Fruit fly (Drosophila melanogaster) ovary, adult (tissue): Measurements from ENCODE around the gene CG12723.
A peak's percentile ranks its signal among the peaks of the same experiment; 100 is the strongest.

ENCODE experiments used
- CG17801 ChIP-seq: fragments of 200-800 bp; optimal IDR thresholded peaks from 2 replicates; lab custom pipeline; 2019; ENCODE audit warnings: missing biosample characterization, mild to moderate bottlenecking, missing genetic modification characterization, moderate library complexity; ENCODE audit not compliant: partially characterized antibody

Gene CG12723

DNA sequence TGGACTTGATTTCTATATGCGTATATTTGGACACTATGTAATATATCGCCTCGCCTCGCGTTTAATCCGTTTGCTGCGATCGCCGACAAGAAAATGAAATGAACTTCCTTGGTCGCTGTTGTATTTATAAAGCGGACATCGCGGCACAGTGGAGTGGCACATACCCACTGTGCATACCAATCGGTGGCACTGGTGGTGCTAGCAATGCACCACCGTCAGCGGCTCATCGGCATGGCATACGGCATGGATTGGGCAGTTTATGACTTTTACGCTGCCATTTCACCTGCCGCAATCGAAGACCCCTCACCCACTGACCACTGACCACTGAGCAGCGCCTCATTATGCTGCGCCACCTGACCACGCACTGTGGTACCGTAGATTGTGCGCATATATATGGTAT is at the start of gene CG12723:
Gene CG12723, minus strand, starts transcription at position 101 of the 400 bp plus-strand sequence.
- TF ChIP-seq CG17801 (GFP tag; lab: Kevin White, UChicago): no peak

DNA sequence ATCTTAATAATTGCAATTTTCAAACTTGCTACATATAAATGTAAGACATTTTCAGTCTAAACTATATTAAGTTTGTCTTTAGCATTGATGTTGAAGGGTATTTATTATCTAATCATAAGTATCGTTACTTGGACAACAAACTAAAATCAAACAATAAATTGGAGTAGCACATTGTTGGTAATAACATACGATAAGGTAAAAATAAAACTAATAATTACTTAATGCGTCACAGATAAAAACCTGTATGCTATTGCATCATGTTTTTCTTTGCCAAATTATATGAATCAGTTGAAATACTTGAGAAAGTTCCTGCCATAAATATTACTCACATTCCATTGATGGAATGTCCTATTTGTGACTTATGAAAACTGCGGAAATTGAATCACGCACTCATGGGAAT is 49.1 kb upstream of the CG12723 start:
- TF ChIP-seq CG17801 (GFP tag; lab: Kevin White, UChicago): no peak

DNA sequence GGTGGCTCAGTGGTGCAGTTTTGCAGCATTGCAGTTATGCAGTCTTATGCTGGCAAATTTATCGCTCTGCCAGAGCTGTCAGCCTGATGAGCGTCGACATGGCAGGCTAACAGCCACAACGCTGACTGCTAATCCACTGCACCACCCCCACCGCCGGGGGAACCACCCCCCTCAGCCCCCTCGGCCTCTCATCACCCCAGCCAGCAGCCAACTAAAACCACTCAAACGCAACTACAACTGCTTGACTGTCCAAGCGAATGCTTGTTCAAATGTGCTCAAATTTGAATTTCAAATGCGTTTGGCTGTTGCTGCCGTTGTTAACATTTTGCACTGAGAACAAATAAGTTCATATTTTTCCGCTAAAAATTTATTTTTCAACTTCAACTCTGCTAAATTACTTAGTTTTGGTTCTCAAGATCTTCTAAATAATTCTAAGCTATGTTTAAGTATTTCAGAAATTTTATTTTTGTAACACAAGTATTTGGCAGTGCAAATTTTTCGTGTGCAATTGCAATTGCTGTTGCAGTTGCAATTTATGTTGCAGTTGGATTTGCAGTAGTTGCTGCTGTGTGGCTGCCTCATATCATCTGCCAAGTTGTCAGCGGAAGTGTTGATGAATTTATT is 46.7 kb upstream of the CG12723 start:
- TF ChIP-seq CG17801 (GFP tag; lab: Kevin White, UChicago): no peak

DNA sequence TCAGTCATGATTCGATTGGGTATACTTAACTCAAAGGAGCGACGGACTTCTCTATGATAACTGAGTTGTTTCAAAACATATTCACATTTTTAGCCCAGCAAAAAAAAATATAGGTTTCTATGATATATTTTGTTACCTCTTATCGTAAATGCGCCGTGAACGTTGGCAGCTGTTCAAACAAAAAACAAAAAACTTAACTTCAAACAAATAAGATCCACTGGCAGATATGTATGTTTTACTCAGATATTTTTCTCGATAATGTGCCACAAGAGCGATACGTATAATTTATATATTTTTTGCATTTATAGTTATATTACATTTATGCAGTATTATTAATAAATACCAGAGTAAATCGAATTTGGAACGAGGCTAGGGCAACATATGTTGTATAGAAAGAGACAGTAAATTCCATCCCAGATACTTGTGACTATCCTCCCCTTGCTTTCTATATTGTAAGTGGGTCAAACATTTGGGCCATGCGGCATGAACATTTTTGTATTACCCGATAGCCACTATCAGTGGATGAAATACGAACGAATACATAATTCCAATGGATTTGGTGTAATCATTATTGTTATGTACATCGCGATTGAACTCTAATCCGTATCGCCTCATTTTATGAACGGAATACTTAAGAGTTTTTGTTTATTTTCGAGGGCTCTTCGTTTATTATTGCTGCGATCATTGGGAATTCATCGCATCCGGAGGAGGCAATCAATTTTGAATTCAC is 45.0 kb upstream of the CG12723 start, which contains the start of gene CG32639:
Gene CG32639, minus strand, starts transcription at position 51 of the 730 bp plus-strand sequence.
- no peak for TF ChIP-seq CG17801 (GFP tag; lab: Kevin White, UChicago)

DNA sequence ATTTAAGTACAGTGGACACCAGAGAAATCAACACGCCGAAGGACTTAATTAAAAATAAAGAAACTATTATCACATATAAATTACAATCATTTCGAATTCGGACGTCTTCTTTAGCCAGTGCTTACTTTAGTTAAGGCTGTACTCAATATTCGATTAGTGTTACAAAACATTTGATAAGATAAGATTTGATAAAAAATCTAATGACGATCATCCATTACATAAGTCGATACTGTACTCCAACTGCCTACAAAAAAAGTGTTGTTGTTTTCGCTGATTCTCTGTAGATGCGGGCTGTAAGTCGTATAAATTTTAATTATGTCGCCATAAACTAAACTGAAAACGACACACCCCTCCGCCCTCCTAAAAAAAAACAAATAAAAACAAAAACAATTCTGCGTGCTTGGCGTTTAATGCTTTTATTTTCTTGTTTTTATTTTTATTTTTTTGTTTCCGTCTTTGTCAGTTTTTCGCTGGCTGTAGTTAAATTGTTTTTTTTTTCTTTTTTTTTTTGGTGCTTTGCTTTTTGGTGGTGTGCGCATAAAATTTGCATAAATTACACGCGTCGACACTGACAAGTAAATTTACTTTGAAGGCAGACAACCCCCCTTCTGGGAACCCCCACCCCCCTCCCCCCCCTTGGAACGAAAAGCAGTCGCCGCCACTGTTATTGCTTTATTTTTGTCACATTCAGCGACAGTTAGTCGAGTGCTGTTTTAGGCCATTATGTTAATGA is 43.2 kb upstream of the CG12723 start:
- TF ChIP-seq CG17801 (GFP tag; lab: Kevin White, UChicago): peak; percentile 82

DNA sequence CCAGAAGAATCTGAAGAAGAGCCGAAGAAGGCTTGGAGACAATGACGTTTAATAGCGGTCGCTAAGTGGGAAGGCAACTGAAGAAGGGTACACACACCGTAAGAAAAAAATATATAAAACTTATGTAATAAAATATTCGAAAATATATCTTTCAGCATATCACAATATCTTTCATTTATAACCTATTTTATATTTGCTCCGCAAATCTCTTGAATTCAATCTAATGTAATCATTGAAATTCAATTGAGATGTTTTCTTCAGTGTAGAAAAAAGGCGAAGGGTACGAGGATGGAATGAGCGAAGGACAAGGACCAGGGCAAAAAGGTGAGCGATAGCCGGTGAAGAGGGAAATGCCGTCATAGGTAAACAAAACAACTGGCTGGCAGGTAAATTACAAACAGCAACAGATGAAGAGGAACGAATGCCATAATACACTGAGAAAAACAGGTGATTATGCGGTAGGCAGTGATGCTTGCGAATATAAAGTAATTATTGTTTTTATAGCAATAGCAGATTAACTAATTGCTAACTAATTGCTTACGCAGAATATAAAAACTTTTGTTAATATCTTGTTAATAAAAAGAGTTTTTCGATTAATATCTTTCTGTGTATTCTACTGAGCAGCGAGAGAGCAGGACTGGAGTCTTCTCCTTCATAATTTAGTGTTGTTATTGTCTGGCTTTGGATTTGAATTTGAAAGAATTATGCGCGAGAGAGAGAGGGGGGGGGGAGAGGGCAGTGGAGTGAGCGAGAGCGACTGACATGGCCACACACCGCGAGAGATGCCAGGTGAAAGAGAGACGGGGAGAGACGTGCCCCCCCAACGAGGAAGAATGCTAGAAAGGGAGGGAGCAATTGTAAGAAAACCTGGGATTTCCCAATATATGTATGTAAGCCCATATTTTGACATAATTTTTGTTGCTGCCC is 42.4 kb upstream of the CG12723 start:
- peak; percentile 46 for TF ChIP-seq CG17801 (GFP tag; lab: Kevin White, UChicago)

DNA sequence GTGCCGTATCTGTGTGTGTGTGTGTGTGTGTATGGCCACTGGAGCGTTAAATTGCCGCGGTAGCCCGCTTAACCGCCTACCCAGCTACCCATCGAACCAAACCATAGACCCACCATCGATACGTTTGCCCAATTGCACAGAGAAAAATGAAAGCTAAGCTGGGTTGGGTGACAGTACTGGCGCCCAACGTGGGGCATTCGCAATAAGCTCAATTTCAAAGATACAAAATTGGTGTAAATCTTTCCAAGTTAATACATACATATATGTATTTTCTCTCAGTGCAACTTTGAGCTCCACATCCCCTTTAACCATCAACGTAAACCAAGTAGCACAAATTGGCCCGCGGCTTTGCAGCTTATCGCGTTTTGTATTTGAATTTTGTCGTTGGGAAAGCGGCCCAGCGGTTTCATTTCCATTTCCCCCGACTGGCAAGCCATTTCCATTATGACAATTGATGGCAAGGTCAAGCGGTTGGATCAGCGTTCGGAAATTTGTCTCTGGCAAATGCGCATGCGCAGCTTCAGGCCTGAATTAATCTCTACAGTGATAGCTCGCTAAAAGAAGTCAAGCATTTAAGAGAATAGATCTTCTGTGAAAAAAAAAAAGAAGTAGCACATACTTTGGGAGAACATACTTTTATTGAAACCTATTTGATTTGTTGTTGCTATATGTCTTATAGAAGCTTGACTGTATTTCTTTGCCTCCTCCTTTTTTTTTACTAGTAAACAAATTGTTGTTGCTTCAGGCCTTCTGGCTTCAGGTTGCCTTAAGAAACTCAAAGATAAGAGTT is 40.9 kb upstream of the CG12723 start:
- TF ChIP-seq CG17801 (GFP tag; lab: Kevin White, UChicago): no peak

DNA sequence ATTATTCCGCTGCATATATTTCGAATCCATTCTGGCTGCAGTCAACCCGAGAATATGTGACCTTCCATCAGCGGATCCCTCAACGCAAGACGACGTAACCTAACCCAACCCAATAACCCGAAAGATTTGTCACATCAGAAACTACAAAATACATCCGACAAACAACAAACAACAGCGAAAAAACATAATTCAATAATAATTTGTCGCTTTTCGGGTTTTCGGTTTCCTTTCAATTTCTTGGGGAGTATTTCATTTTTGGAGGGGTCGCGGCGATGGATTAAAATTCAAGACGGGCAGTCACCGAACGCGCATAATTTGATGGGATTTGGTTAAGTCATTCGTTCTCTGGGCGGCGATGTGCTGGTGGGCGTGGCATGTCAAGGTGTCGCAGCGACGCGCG is 39.3 kb upstream of the CG12723 start:
- no peak for TF ChIP-seq CG17801 (GFP tag; lab: Kevin White, UChicago)

DNA sequence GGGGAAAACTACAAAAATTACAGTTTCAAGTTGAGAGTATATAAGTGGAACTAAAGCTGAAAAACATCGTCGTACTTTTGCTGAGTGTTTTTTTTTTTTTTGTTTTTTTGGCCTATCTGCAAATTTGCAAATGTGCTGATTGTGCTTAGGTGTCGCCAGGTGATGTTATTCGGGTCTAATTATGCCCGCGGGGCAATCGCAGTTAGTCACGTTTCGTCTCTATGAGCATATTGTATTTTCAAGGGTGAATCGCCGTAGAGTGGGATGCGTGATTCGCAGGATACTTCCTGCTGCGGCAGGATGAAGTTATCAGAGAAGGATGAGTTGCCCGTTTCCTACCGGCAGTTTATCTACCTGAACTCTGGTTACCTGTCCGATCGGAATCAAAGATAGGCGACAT is 38.1 kb upstream of the CG12723 start:
- no peak for TF ChIP-seq CG17801 (GFP tag; lab: Kevin White, UChicago)

DNA sequence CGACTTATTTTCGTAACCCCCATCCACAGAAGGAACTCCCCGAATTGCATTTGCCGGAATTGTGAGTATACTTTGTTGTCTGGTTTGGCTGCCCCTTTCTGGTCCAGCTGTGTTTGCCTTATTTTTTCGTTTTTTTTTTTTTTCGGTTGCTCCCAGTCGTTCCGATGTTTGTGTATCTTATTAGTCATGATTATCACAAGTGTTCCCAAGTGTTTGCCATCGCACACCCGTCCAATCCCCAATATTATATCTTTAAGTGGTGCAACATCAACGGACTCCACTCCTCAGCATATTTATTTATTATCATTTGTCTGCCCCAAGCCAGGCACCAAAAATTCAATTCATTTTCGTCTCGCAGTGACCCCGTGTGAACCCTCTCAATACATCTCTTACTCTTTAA is 37.5 kb upstream of the CG12723 start:
- no peak for TF ChIP-seq CG17801 (GFP tag; lab: Kevin White, UChicago)

DNA sequence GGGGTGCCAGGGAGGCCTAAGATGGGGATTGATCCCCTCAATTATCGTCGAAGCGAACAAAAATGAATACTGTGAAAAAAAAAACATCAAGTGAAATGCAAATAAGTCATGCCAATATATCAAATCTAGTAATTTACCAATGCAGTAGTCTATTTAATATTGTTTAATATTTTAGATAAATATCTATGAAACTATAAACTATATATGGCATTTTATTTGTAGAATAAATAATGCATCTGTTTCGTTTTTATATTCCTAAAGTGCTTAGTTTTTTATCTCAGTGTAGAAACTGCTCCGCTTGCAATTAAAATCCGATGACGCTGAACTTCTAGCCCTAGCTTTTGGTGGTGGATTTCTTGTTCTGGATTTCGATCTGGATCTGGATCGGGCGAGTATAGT is 36.5 kb upstream of the CG12723 start:
- no peak for TF ChIP-seq CG17801 (GFP tag; lab: Kevin White, UChicago)

DNA sequence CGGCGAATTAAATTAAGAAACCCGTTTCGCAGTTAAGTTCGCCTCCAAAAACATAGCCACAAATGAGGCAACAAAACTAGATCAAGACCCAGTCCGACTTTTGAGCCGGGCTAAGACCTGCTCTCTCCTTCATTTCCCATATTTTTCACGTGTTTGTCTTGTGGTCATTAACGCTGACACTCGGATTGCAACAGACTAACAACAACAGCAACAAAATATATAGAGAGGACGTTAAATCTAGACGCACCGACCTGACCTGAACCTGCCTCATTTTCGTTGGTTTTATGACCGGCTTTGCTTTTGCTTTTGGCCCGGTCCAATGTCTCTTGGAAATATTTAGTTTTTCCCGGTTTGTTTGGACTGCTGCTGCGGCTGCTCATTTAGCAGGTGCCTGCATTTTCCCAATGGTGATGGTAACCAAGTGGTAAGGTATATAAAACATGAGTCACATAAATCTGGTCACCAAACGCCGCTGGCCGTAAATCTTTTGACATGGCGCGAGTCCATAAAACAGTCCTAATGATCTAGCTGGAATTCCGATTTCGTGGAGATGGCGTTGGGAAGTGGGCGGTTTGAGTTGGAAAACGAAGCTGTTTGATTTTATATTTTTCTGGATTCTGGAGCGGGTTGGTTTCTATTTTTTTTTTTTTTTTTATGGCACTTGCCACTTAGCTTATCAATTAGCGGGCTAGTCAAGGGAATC is 36.0 kb upstream of the CG12723 start:
- no peak for TF ChIP-seq CG17801 (GFP tag; lab: Kevin White, UChicago)

DNA sequence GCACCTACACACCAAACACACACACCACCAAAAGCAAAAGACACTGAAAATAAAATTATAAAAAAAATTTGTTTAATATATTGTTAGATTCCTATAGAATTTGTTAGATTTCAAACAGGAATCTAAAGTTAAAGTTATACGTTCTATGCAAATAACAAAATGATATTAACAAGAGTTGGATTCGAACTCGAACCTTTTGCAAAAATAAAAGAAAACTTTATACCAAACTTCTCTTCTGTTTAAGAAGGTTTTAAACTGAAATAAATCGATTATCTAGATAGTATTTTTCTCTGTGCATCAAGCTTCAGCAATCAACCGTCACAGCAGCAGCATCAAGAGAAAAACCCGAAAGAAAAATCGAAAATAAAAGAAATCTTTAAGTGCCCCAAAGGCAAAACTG is 34.8 kb upstream of the CG12723 start:
- no peak for TF ChIP-seq CG17801 (GFP tag; lab: Kevin White, UChicago)
